Worm (Caenorhabditis elegans) whole organism, L4 larva: ENCODE measurements around the gene thn-1.

Experiments
- F37D6.2 ChIP-seq: sonication (generic microtip); optimal IDR thresholded peaks from 2 replicates; lab custom pipeline; 2016; ENCODE audit warnings: mild to moderate bottlenecking, missing genetic modification characterization, missing compliant biosample characterization
- F49E8.2 ChIP-seq: sonication (generic microtip); optimal IDR thresholded peaks from 2 replicates; lab custom pipeline; 2016; ENCODE audit warnings: missing compliant biosample characterization, mild to moderate bottlenecking, missing genetic modification characterization, borderline replicate concordance
- R02D3.7 ChIP-seq: fragments of 150-350 bp; sonication (generic microtip); optimal IDR thresholded peaks from 3 replicates; lab custom pipeline; 2014; ENCODE audit warnings: missing biosample characterization, missing genetic modification characterization
- T26A8.4 ChIP-seq: fragments of 200-800 bp; sonication (Bioruptor generic); IDR thresholded peaks from 2 replicates; pipeline ENCODE4 v1.3.6; 2022; ENCODE audit warnings: missing genetic modification characterization, missing compliant biosample characterization
- Y105C5A.15 ChIP-seq: fragments of 200-800 bp; sonication (Bioruptor generic); IDR thresholded peaks from 2 replicates; pipeline ENCODE4 v1.3.6; 2022; ENCODE audit warnings: missing genetic modification characterization, missing compliant biosample characterization
- Y48G9A.11 ChIP-seq: fragments of 200-800 bp; sonication (Bioruptor generic); IDR thresholded peaks from 2 replicates; pipeline ENCODE4 v1.3.6; 2022; ENCODE audit warnings: missing genetic modification reagents, missing genetic modification characterization, missing compliant biosample characterization
- Y5F2A.4 ChIP-seq: fragments of 200-800 bp; sonication (Bioruptor generic); optimal IDR thresholded peaks from 2 replicates; lab custom pipeline; 2018; ENCODE audit warnings: mild to moderate bottlenecking, missing genetic modification characterization, missing compliant biosample characterization
- ZK337.2 ChIP-seq: fragments of 200-800 bp; sonication (Bioruptor generic); IDR thresholded peaks from 2 replicates; pipeline ENCODE4 v1.3.6; 2022; ENCODE audit warnings: missing genetic modification reagents, missing genetic modification characterization, missing compliant biosample characterization
- aly-2 ChIP-seq: sonication (generic microtip); optimal IDR thresholded peaks from 2 replicates; lab custom pipeline; 2018; ENCODE audit warnings: missing biosample characterization, missing genetic modification characterization
- attf-4 ChIP-seq: sonication (generic microtip); optimal IDR thresholded peaks from 3 replicates; lab custom pipeline; 2017; ENCODE audit warnings: missing biosample characterization, missing genetic modification characterization
- ceh-20 ChIP-seq: fragments of 200-800 bp; sonication (Bioruptor generic); IDR thresholded peaks from 2 replicates; pipeline ENCODE4 v1.3.6; 2022; ENCODE audit warnings: missing genetic modification reagents, missing genetic modification characterization, missing compliant biosample characterization
- ceh-82 ChIP-seq: sonication (generic microtip); optimal IDR thresholded peaks from 2 replicates; lab custom pipeline; 2017; ENCODE audit warnings: missing biosample characterization, missing genetic modification characterization
- ces-1 ChIP-seq: fragments of 150-350 bp; sonication (generic microtip); optimal IDR thresholded peaks from 4 replicates; lab custom pipeline; 2014; ENCODE audit warnings: missing biosample characterization, missing genetic modification reagents, missing genetic modification characterization
- duxl-1 ChIP-seq: sonication (generic microtip); optimal IDR thresholded peaks from 2 replicates; lab custom pipeline; 2016; ENCODE audit warnings: mild to moderate bottlenecking, missing genetic modification characterization, moderate library complexity, missing compliant biosample characterization; ENCODE audit not compliant: poor library complexity
- dve-1 ChIP-seq: sonication (generic microtip); optimal IDR thresholded peaks from 2 replicates; lab custom pipeline; 2017; ENCODE audit warnings: antibody characterized with exemption, mild to moderate bottlenecking, missing genetic modification characterization, missing compliant biosample characterization; ENCODE audit not compliant: insufficient read depth
- egl-27 ChIP-seq: sonication (generic microtip); optimal IDR thresholded peaks from 3 replicates; lab custom pipeline; 2017; ENCODE audit warnings: missing biosample characterization, missing genetic modification reagents, missing genetic modification characterization
- fkh-10 ChIP-seq: fragments of 150-350 bp; optimal IDR thresholded peaks from 2 replicates; lab custom pipeline; 2014; ENCODE audit warnings: missing biosample characterization, missing genetic modification reagents, missing genetic modification characterization
- gei-8 ChIP-seq: fragments of 200-800 bp; sonication (Bioruptor generic); optimal IDR thresholded peaks from 2 replicates; lab custom pipeline; 2018; ENCODE audit warnings: mild to moderate bottlenecking, missing genetic modification characterization, missing compliant biosample characterization
- hlh-30 ChIP-seq: sonication (generic microtip); optimal IDR thresholded peaks from 2 replicates; lab custom pipeline; 2017; ENCODE audit warnings: antibody characterized with exemption, mild to moderate bottlenecking, missing genetic modification characterization, missing compliant biosample characterization; ENCODE audit not compliant: insufficient read depth
- lin-13 ChIP-seq: fragments of 150-350 bp; optimal IDR thresholded peaks from 2 replicates; lab custom pipeline; 2014; ENCODE audit warnings: missing biosample characterization, missing genetic modification reagents, missing genetic modification characterization
- lsy-2 ChIP-seq, 2 experiments: fragments of 150-350 bp in 1 of 2; sonication (generic microtip) in 1 of 2; optimal IDR thresholded peaks; 2 replicates each; lab custom pipeline; 2014 to 2017; ENCODE audit warnings: missing biosample characterization in 2 of 2, missing genetic modification characterization in 2 of 2
- mdl-1 ChIP-seq, 2 experiments: fragments of 150-350 bp in 1 of 2; sonication (generic microtip) in 1 of 2; optimal IDR thresholded peaks; 2 replicates each; lab custom pipeline; 2014 to 2017; ENCODE audit warnings: missing biosample characterization in 2 of 2, missing genetic modification characterization in 2 of 2
- mep-1 ChIP-seq: fragments of 150-350 bp; sonication (generic microtip); optimal IDR thresholded peaks from 3 replicates; lab custom pipeline; 2014; ENCODE audit warnings: missing biosample characterization, missing genetic modification characterization
- mxl-2 ChIP-seq: fragments of 200-800 bp; sonication (Bioruptor generic); conservative IDR thresholded peaks from 2 replicates; pipeline ENCODE4 v1.3.6; 2022; ENCODE audit warnings: missing genetic modification reagents, missing genetic modification characterization, missing compliant biosample characterization
- nhr-237 ChIP-seq: sonication (generic microtip); optimal IDR thresholded peaks from 2 replicates; lab custom pipeline; 2017; ENCODE audit warnings: missing biosample characterization, missing genetic modification characterization
- nhr-25 ChIP-seq: sonication (generic microtip); optimal IDR thresholded peaks from 2 replicates; lab custom pipeline; 2017; ENCODE audit warnings: missing genetic modification characterization, mild to moderate bottlenecking, missing compliant biosample characterization, antibody characterized with exemption, moderate library complexity, borderline replicate concordance; ENCODE audit not compliant: insufficient read depth
- nhr-28 ChIP-seq: fragments of 150-350 bp; optimal IDR thresholded peaks from 2 replicates; lab custom pipeline; 2014; ENCODE audit warnings: missing biosample characterization, missing genetic modification characterization
- pha-4 ChIP-seq, 2 experiments: fragments of 150-350 bp in 1 of 2; fragments of 200-800 bp in 1 of 2; sonication (Bioruptor generic) in 1 of 2; IDR thresholded peaks in 1 of 2; optimal IDR thresholded peaks in 1 of 2; 2 replicates each; pipeline versions ENCODE4 v1.3.6 to Lab custom; 2014 to 2022; ENCODE audit warnings: missing genetic modification characterization in 2 of 2, missing genetic modification reagents in 2 of 2, missing biosample characterization in 1 of 2, missing compliant biosample characterization in 1 of 2
- saeg-2 ChIP-seq: fragments of 200-800 bp; sonication (Bioruptor generic); IDR thresholded peaks from 2 replicates; pipeline ENCODE4 v1.3.6; 2022; ENCODE audit warnings: missing genetic modification reagents, missing genetic modification characterization, missing compliant biosample characterization
- snpc-1.2 ChIP-seq: fragments of 200-800 bp; sonication (Bioruptor generic); IDR thresholded peaks from 2 replicates; pipeline ENCODE4 v1.3.6; 2022; ENCODE audit warnings: missing genetic modification reagents, missing genetic modification characterization, missing compliant biosample characterization
- snpc-4 ChIP-seq: fragments of 150-350 bp; optimal IDR thresholded peaks from 2 replicates; lab custom pipeline; 2014; ENCODE audit warnings: missing biosample characterization, missing genetic modification characterization
- unc-39 ChIP-seq: sonication (generic microtip); optimal IDR thresholded peaks from 2 replicates; lab custom pipeline; 2017; ENCODE audit warnings: missing biosample characterization, missing genetic modification characterization
- unc-62 ChIP-seq, 3 experiments: fragments of 150-350 bp in 1 of 3; sonication (generic microtip); optimal IDR thresholded peaks in 2 of 3; peaks in 1 of 3; 1 replicate in 1 of 3; 2 replicates in 2 of 3; lab custom pipeline; 2014 to 2017; ENCODE audit warnings: missing biosample characterization in 3 of 3, missing genetic modification characterization in 3 of 3, missing genetic modification reagents in 3 of 3, missing genotype in 1 of 3
- zip-2 ChIP-seq: fragments of 150-350 bp; optimal IDR thresholded peaks from 2 replicates; lab custom pipeline; 2014; ENCODE audit warnings: missing biosample characterization, missing genetic modification characterization

The thn-1 gene

ce11 chrIV:12335248-12335647 lies 44.6 kb upstream of the thn-1 start (continued):
- TF ChIP-seq T26A8.4, result no peak

- TF ChIP-seq ces-1 (GFP tag; lab: Kevin White, UChicago) (no peak), mxl-2 (GFP tag; lab: Robert Waterston, UW) (no peak), mdl-1 (tag; optimal IDR thresholded peaks at IDR 0.05; lab: Kevin White, UChicago) (no peak), F49E8.2 (tag; lab: Kevin White, UChicago) (no peak), Y48G9A.11 (GFP tag; lab: Robert Waterston, UW) (no peak), aly-2 (tag; lab: Kevin White, UChicago) (no peak), mep-1 (no peak), ZK337.2 (GFP tag; lab: Robert Waterston, UW) (no peak)
Measured at ce11 chrIV:12335798-12336197, 44.1 kb upstream of the thn-1 start, which contains the start of gene F19B6.1. Gene F19B6.1 (minus strand): TSS chrIV:12336075.

ce11 chrIV:12336893-12337627 lies 42.8 kb upstream of the thn-1 start, which contains the start of the genes F19B6.10 and wht-5:
Gene F19B6.10 (plus strand): TSS chrIV:12337193.
Gene wht-5 (plus strand): TSS chrIV:12337577.
- TF ChIP-seq unc-39 (tag; lab: Kevin White, UChicago), result no peak
- no peak for TF ChIP-seq dve-1 (tag; lab: Kevin White, UChicago)
- TF ChIP-seq ceh-82 (tag; lab: Kevin White, UChicago), result no peak
- TF ChIP-seq nhr-28 (tag; lab: Kevin White, UChicago), result no peak
- no peak for TF ChIP-seq Y5F2A.4
- no peak for TF ChIP-seq unc-62 (GFP tag; optimal IDR thresholded peaks at IDR 0.05 in 1 of 2; lab: Kevin White, UChicago)
- TF ChIP-seq unc-62 (tag; optimal IDR thresholded peaks at IDR 0.05; lab: Kevin White, UChicago), result no peak
- TF ChIP-seq pha-4 (GFP tag; IDR thresholded peaks at IDR 0.05; lab: Robert Waterston, UW), result no peak
- no peak for TF ChIP-seq pha-4 (tag; optimal IDR thresholded peaks at IDR 0.05; lab: Kevin White, UChicago)
- no peak for TF ChIP-seq zip-2 (tag; lab: Kevin White, UChicago)
- no peak for TF ChIP-seq nhr-25
- TF ChIP-seq F37D6.2 (tag; lab: Kevin White, UChicago), result no peak

DNA sequence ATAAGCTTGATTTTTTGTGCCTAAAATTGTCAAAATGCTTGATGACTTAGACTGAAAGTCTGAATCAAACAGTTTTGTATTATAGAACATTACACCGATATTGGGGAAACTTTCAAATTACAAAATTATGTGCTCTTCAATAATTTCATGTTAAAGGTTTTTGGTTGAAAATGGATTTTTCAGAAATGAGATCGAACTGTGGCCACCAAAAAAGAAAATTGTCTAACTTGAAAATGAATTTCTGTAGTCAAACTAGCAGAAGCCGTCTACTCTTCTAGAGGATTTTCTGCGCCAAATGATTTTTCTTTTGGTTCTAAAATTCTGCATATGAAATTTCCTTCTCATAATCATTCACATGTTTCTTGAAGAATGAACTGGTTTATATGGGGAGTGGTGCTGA lies 39.0 kb upstream of the thn-1 start:
- no peak for TF ChIP-seq Y105C5A.15
- TF ChIP-seq R02D3.7 (tag; lab: Kevin White, UChicago), result no peak
- peak in 1 of 2 experiments; percentile 91 for TF ChIP-seq unc-62 (GFP tag; optimal IDR thresholded peaks at IDR 0.05 in 1 of 2; lab: Kevin White, UChicago)
- no peak for TF ChIP-seq unc-62 (tag; optimal IDR thresholded peaks at IDR 0.05; lab: Kevin White, UChicago)
- no peak for TF ChIP-seq mxl-2 (GFP tag; lab: Robert Waterston, UW)
- TF ChIP-seq saeg-2 (GFP tag; lab: Robert Waterston, UW), result no peak
- no peak for TF ChIP-seq snpc-1.2 (GFP tag; lab: Robert Waterston, UW)
- TF ChIP-seq nhr-237 (tag; lab: Kevin White, UChicago), result no peak

DNA sequence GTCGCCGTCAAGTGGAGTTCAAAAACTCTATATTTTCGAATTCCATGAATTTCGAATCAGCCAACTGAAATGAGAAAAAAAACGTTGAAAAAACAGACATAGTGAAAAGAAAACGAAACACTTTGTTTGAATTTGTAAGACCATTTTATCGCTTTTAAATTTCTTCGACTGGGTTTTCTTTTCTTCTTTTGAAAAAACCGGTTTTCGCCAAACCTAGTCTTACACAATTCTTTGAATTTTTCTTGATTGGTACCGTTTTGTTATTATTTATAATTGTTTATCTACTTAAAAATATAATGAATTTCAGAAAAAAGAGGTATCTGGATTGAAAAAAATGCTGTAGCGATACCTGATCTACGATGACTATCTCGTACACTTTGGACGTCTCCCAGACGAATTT lies 30.2 kb upstream of the thn-1 start, which contains the start of gene best-22:
TSS of gene best-22 (plus strand) at position 301 of the 400 bp plus-strand sequence.
- TF ChIP-seq mdl-1 (tag; optimal IDR thresholded peaks at IDR 0.05; lab: Kevin White, UChicago) (no peak), zip-2 (tag; lab: Kevin White, UChicago) (no peak), gei-8 (no peak)

DNA sequence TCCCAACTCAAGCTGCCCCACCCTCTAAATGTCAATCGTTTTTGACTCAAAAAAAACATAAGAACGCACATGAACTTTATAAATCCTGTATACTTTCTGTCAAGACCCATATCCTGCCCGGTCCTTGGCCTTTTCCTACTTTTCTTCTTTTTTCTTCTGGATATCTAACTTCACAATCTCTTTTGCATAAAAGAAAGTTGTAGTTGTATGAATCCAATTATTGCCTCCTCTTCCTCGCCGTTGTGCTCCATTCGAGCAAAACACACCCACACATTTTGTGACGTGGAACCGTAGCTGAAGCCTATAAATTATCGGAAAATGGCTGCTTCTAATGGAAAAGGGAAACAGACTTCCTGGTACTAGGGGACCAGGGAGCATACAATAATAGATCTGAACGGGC lies 29.6 kb upstream of the thn-1 start:
- TF ChIP-seq fkh-10 (GFP tag; lab: Kevin White, UChicago), result peak; percentile 62
- no peak for TF ChIP-seq lin-13
- no peak for TF ChIP-seq T26A8.4
- TF ChIP-seq egl-27 (tag; lab: Kevin White, UChicago), result no peak
- TF ChIP-seq snpc-4 (tag; lab: Kevin White, UChicago), result no peak
- no peak for TF ChIP-seq ceh-20 (GFP tag; lab: Robert Waterston, UW)
- TF ChIP-seq hlh-30 (tag; lab: Kevin White, UChicago), result no peak
- peak in 1 of 2 experiments; percentile 56 for TF ChIP-seq unc-62 (GFP tag; optimal IDR thresholded peaks at IDR 0.05 in 1 of 2; lab: Kevin White, UChicago)
- no peak for TF ChIP-seq unc-62 (tag; optimal IDR thresholded peaks at IDR 0.05; lab: Kevin White, UChicago)
- TF ChIP-seq lsy-2 (tag; optimal IDR thresholded peaks at IDR 0.05; lab: Kevin White, UChicago), result no peak
- TF ChIP-seq duxl-1 (tag; lab: Kevin White, UChicago), result no peak
- no peak for TF ChIP-seq attf-4 (tag; lab: Kevin White, UChicago)
